Worm (Caenorhabditis elegans): ENCODE data around the gene ttr-42.
A peak's percentile ranks its signal among the peaks of the same experiment; 100 is the strongest.

The ttr-42 gene

ce11 chrX:2549322-2549721, 28.2 kb upstream of the ttr-42 start (continued):
- peak in 1 of 2 experiments; percentile 65 for TF ChIP-seq lsy-2 (tag; optimal IDR thresholded peaks at IDR 0.05)
- TF ChIP-seq egl-43 (GFP tag; IDR thresholded peaks at IDR 0.05): peak; percentile 92
- TF ChIP-seq set-16 (GFP tag; IDR thresholded peaks at IDR 0.05): peak; percentile 28; the same call in 1 of the 2 replicates
- TF ChIP-seq F26F4.8 (GFP tag; conservative IDR thresholded peaks at IDR 0.05): peak; percentile 77; the same call in 1 of the 2 replicates
- TF ChIP-seq hmg-1.1 (GFP tag; IDR thresholded peaks at IDR 0.05): peak; percentile 94
- no peak for TF ChIP-seq tra-1 (GFP tag; IDR thresholded peaks at IDR 0.05)
- peak; percentile 41 for TF ChIP-seq F49E8.2 (tag; optimal IDR thresholded peaks at IDR 0.05; ENCODE audit: borderline replicate concordance)
- TF ChIP-seq snpc-1.2 (GFP tag; IDR thresholded peaks at IDR 0.05): peak; percentile 90
- TF ChIP-seq duxl-1 (tag; optimal IDR thresholded peaks at IDR 0.05; ENCODE audit: poor library complexity): peak; percentile 34
- peak; percentile 80 for TF ChIP-seq T26A8.4 (GFP tag; IDR thresholded peaks at IDR 0.05)
- peak; percentile 75 for TF ChIP-seq nhr-11 (tag; optimal IDR thresholded peaks at IDR 0.05)
- TF ChIP-seq saeg-2 (GFP tag; IDR thresholded peaks at IDR 0.05): no peak
- TF ChIP-seq daf-19 (GFP tag; conservative IDR thresholded peaks at IDR 0.05): peak; percentile 79
- peak; percentile 92 for TF ChIP-seq aha-1 (tag)
- TF ChIP-seq attf-4 (tag; optimal IDR thresholded peaks at IDR 0.05): no peak
- TF ChIP-seq fkh-10 (GFP tag; optimal IDR thresholded peaks at IDR 0.05): peak; percentile 49
- TF ChIP-seq ceh-32 (tag; optimal IDR thresholded peaks at IDR 0.05; ENCODE audit: poor library complexity): peak; percentile 68
- TF ChIP-seq D1046.2 (GFP tag; IDR thresholded peaks at IDR 0.05): no peak
- peak; percentile 46 for TF ChIP-seq unc-130 (GFP tag; optimal IDR thresholded peaks at IDR 0.05)
- no peak for TF ChIP-seq pqm-1 (tag; optimal IDR thresholded peaks at IDR 0.05)
- TF ChIP-seq ceh-20 (GFP tag; IDR thresholded peaks at IDR 0.05): peak; percentile 11; the same call in 1 of the 2 replicates
- peak; percentile 26 for TF ChIP-seq zfp-2 (tag; optimal IDR thresholded peaks at IDR 0.05)
- peak; percentile 79 for TF ChIP-seq nhr-42 (GFP tag; IDR thresholded peaks at IDR 0.05)
- no peak; the same call in 1 of the 2 replicates for TF ChIP-seq lin-29 (GFP tag; IDR thresholded peaks at IDR 0.05)
- TF ChIP-seq zfp-3 (GFP tag; conservative IDR thresholded peaks at IDR 0.05): 0 out of 2 replicates have a peak, but pooled peaks have one; percentile 52
- no peak for TF ChIP-seq lin-39 (tag; optimal IDR thresholded peaks at IDR 0.05)
- peak; percentile 74 for TF ChIP-seq lir-3 (tag; optimal IDR thresholded peaks at IDR 0.05)

- TF ChIP-seq Y75B8A.6 (GFP tag; IDR thresholded peaks at IDR 0.05) (no peak), fkh-10 (GFP tag; optimal IDR thresholded peaks at IDR 0.05) (peak; percentile 54), R02D3.7 (tag; optimal IDR thresholded peaks at IDR 0.05) (no peak), hlh-30 (tag; optimal IDR thresholded peaks at IDR 0.05; ENCODE audit: insufficient read depth) (peak; percentile 53)
Measured at ce11 chrX:2550665-2551064, 26.9 kb upstream of the ttr-42 start.

- 0 out of 2 replicates have a peak, but pooled peaks have one; percentile 10 for TF ChIP-seq Y48G9A.11 (GFP tag; IDR thresholded peaks at IDR 0.05)
- TF ChIP-seq egl-43 (GFP tag; IDR thresholded peaks at IDR 0.05): peak; percentile 26; the same call in 1 of the 2 replicates
- peak; percentile 18 for TF ChIP-seq aha-1 (tag)
- TF ChIP-seq ztf-7 (tag; optimal IDR thresholded peaks at IDR 0.05): no peak
- TF ChIP-seq set-16 (GFP tag; IDR thresholded peaks at IDR 0.05): peak; percentile 81
Measured at ce11 chrX:2551450-2551849, 26.1 kb upstream of the ttr-42 start.

- 0 out of 2 replicates have a peak, but pooled peaks have one; percentile 28 for TF ChIP-seq hmg-1.1 (GFP tag; IDR thresholded peaks at IDR 0.05)
- peak; percentile 2 for TF ChIP-seq hlh-11 (tag; optimal IDR thresholded peaks at IDR 0.05)
- peak; percentile 64 for TF ChIP-seq aha-1 (tag)
- peak; percentile 23 for TF ChIP-seq nhr-28 (tag; optimal IDR thresholded peaks at IDR 0.05)
- peak in 1 of 2 experiments; percentile 69 for TF ChIP-seq unc-62 (GFP tag; optimal IDR thresholded peaks at IDR 0.05 in 1 of 2)
- no peak for TF ChIP-seq unc-62 (tag; optimal IDR thresholded peaks at IDR 0.05)
- no peak for TF ChIP-seq F26F4.8 (GFP tag; conservative IDR thresholded peaks at IDR 0.05)
- peak; percentile 5 for TF ChIP-seq mes-2 (tag; optimal IDR thresholded peaks at IDR 0.05; ENCODE audit: poor library complexity, severe bottlenecking)
- TF ChIP-seq nhr-42 (GFP tag; IDR thresholded peaks at IDR 0.05): no peak
Measured at ce11 chrX:2552210-2552674, 25.3 kb upstream of the ttr-42 start, which contains the start of gene aat-3. Gene aat-3 (plus strand): TSS chrX:2552260.

All from whole organism, L4 larva.